Worm (Caenorhabditis elegans) whole organism, young adult: ENCODE results near the gene H40L08.7.

Experiments used
- F39B2.1 ChIP-seq: fragments of 200-800 bp; sonication (Bioruptor generic); IDR thresholded peaks from 2 replicates; pipeline ENCODE4 v1.3.6; 2022; ENCODE audit warnings: missing genetic modification reagents, missing genetic modification characterization, missing compliant biosample characterization
- attf-6 ChIP-seq: fragments of 200-800 bp; sonication (Bioruptor generic); IDR thresholded peaks from 2 replicates; pipeline ENCODE4 v1.3.6; 2022; ENCODE audit warnings: missing genetic modification reagents, missing genetic modification characterization, missing compliant biosample characterization
- dpl-1 ChIP-seq: fragments of 150-350 bp; optimal IDR thresholded peaks from 2 replicates; lab custom pipeline; 2014; ENCODE audit warnings: missing biosample characterization, missing genetic modification reagents, missing genetic modification characterization
- lag-1 ChIP-seq: fragments of 200-800 bp; sonication (Bioruptor generic); IDR thresholded peaks from 2 replicates; pipeline ENCODE4 v1.3.6; 2022; ENCODE audit warnings: missing genetic modification reagents, missing genetic modification characterization, missing compliant biosample characterization
- madf-8 ChIP-seq: fragments of 200-800 bp; sonication (Bioruptor generic); conservative IDR thresholded peaks from 2 replicates; pipeline ENCODE4 v1.3.6; 2022; ENCODE audit warnings: missing genetic modification reagents, missing genetic modification characterization, missing compliant biosample characterization
- nfya-1 ChIP-seq: sonication (generic microtip); optimal IDR thresholded peaks from 2 replicates; lab custom pipeline; 2017; ENCODE audit warnings: antibody characterized with exemption, missing compliant biosample characterization, missing genetic modification characterization, borderline replicate concordance; ENCODE audit not compliant: insufficient read depth
- pha-4 ChIP-seq: fragments of 150-350 bp; sonication (generic microtip); optimal IDR thresholded peaks from 2 replicates; lab custom pipeline; 2014; ENCODE audit warnings: missing biosample characterization, missing genetic modification reagents, missing genetic modification characterization
- rec-8 ChIP-seq, 2 experiments: sonication (generic microtip); optimal IDR thresholded peaks; 2 replicates each; lab custom pipeline; 2016; ENCODE audit warnings: mild to moderate bottlenecking in 2 of 2, missing genetic modification characterization in 2 of 2, missing genetic modification reagents in 2 of 2, missing genotype in 2 of 2, missing biosample characterization in 1 of 2, missing compliant biosample characterization in 1 of 2, moderate library complexity in 1 of 2
- snpc-4 ChIP-seq, 5 experiments: fragments of 150-350 bp in 1 of 5; sonication (generic microtip) in 4 of 5; optimal IDR thresholded peaks; 2 replicates each; lab custom pipeline; 2014 to 2018; ENCODE audit warnings: missing genetic modification characterization in 5 of 5, missing biosample characterization in 3 of 5, antibody characterized with exemption in 2 of 5, mild to moderate bottlenecking in 2 of 5, missing compliant biosample characterization in 2 of 5, missing genotype in 2 of 5, moderate library complexity in 2 of 5, missing genetic modification reagents in 1 of 5
- unc-62 ChIP-seq: fragments of 150-350 bp; optimal IDR thresholded peaks from 2 replicates; lab custom pipeline; 2014; ENCODE audit warnings: missing biosample characterization, missing genetic modification reagents, missing genetic modification characterization

ce11 chrX:15027566-15027965 lies 50.0 kb downstream of the H40L08.7 start:
- TF ChIP-seq madf-8 (GFP tag; lab: Robert Waterston, UW): no peak
- TF ChIP-seq F39B2.1 (GFP tag; lab: Robert Waterston, UW): no peak
- no peak for TF ChIP-seq lag-1 (GFP tag; lab: Robert Waterston, UW)
- TF ChIP-seq pha-4 (tag; lab: Kevin White, UChicago): no peak
- no peak for TF ChIP-seq rec-8 (tag; optimal IDR thresholded peaks at IDR 0.05; lab: Kevin White, UChicago)
- TF ChIP-seq nfya-1: no peak
- no peak for TF ChIP-seq unc-62
- no peak for TF ChIP-seq dpl-1 (GFP tag; lab: Kevin White, UChicago)
- no peak for TF ChIP-seq attf-6 (GFP tag; lab: Robert Waterston, UW)
- TF ChIP-seq snpc-4 (GFP tag; optimal IDR thresholded peaks at IDR 0.05; lab: Kevin White, UChicago): no peak
- TF ChIP-seq snpc-4 (tag; optimal IDR thresholded peaks at IDR 0.05; lab: Kevin White, UChicago): no peak
